Worm (Caenorhabditis elegans) whole organism, L1 larva: Measurements from ENCODE around the gene C54D10.3.

ENCODE experiments used
- ceh-63 ChIP-seq: fragments of 200-800 bp; sonication (Bioruptor generic); optimal IDR thresholded peaks from 2 replicates; lab custom pipeline; 2018; ENCODE audit warnings: mild to moderate bottlenecking, missing genetic modification characterization, missing compliant biosample characterization
- ceh-82 ChIP-seq, 3 experiments: fragments of 150-350 bp in 1 of 3; sonication (generic microtip) in 2 of 3; optimal IDR thresholded peaks; 2 replicates each; lab custom pipeline; 2014 to 2017; ENCODE audit warnings: missing biosample characterization in 3 of 3, missing genetic modification characterization in 3 of 3
- elt-3 ChIP-seq, 6 experiments: fragments of 150-350 bp in 1 of 6; sonication (generic microtip); optimal IDR thresholded peaks; 2 replicates each; lab custom pipeline; 2017 to 2018; ENCODE audit warnings: missing biosample characterization in 6 of 6, missing genetic modification characterization in 6 of 6, inconsistent platforms in 1 of 6
- hpl-2 ChIP-seq: fragments of 150-350 bp; optimal IDR thresholded peaks from 2 replicates; lab custom pipeline; 2014; ENCODE audit warnings: missing biosample characterization, missing genetic modification reagents, missing genetic modification characterization
- nhr-28 ChIP-seq: fragments of 150-350 bp; optimal IDR thresholded peaks from 2 replicates; lab custom pipeline; 2014; ENCODE audit warnings: missing biosample characterization, missing genetic modification characterization
- swsn-7 ChIP-seq: sonication (generic microtip); optimal IDR thresholded peaks from 2 replicates; lab custom pipeline; 2016; ENCODE audit warnings: missing genetic modification characterization, missing compliant biosample characterization
- unc-86 ChIP-seq: sonication (generic microtip); optimal IDR thresholded peaks from 2 replicates; lab custom pipeline; 2016; ENCODE audit warnings: missing genetic modification characterization, missing compliant biosample characterization
- zip-4 ChIP-seq: fragments of 200-800 bp; sonication (Bioruptor generic); optimal IDR thresholded peaks from 2 replicates; lab custom pipeline; 2018; ENCODE audit warnings: mild to moderate bottlenecking, missing genetic modification characterization, moderate library complexity, missing compliant biosample characterization

- TF ChIP-seq hpl-2 (GFP tag; lab: Kevin White, UChicago), result no peak
- TF ChIP-seq swsn-7 (tag; lab: Kevin White, UChicago), result no peak
- TF ChIP-seq nhr-28 (tag; lab: Kevin White, UChicago), result no peak
- no peak for TF ChIP-seq zip-4 (GFP tag; lab: Kevin White, UChicago)
- TF ChIP-seq elt-3 (tag; optimal IDR thresholded peaks at IDR 0.05; lab: Kevin White, UChicago), result no peak
- peak in 1 of 3 experiments; percentile 19 for TF ChIP-seq ceh-82 (tag; optimal IDR thresholded peaks at IDR 0.05; lab: Kevin White, UChicago)
- no peak for TF ChIP-seq unc-86 (tag; lab: Kevin White, UChicago)
- TF ChIP-seq ceh-63 (GFP tag; lab: Kevin White, UChicago), result no peak
These were observed 37.3 kb downstream of the C54D10.3 start for ce11 chrV:12455695-12456094.
